Worm (Caenorhabditis elegans) whole organism, L3 larva: ENCODE results near the gene msp-78.

Source experiments
- ama-1 ChIP-seq: fragments of 150-350 bp; optimal IDR thresholded peaks from 2 replicates; lab custom pipeline; 2018
- ceh-28 ChIP-seq: fragments of 150-350 bp; optimal IDR thresholded peaks from 2 replicates; lab custom pipeline; 2014; ENCODE audit warnings: missing biosample characterization, missing genetic modification reagents, missing genetic modification characterization
- ceh-82 ChIP-seq: fragments of 150-350 bp; optimal IDR thresholded peaks from 2 replicates; lab custom pipeline; 2014; ENCODE audit warnings: missing biosample characterization, missing genetic modification characterization
- ceh-9 ChIP-seq: sonication (generic microtip); optimal IDR thresholded peaks from 2 replicates; lab custom pipeline; 2018; ENCODE audit warnings: missing biosample characterization, missing genetic modification characterization
- daf-12 ChIP-seq: fragments of 150-350 bp; optimal IDR thresholded peaks from 2 replicates; lab custom pipeline; 2014; ENCODE audit warnings: missing biosample characterization, missing genetic modification reagents, missing genetic modification characterization
- elt-1 ChIP-seq: fragments of 150-350 bp; optimal IDR thresholded peaks from 2 replicates; lab custom pipeline; 2014; ENCODE audit warnings: missing biosample characterization, missing genetic modification characterization
- elt-2 ChIP-seq: sonication (generic microtip); optimal IDR thresholded peaks from 2 replicates; lab custom pipeline; 2016; ENCODE audit warnings: missing genetic modification reagents, mild to moderate bottlenecking, missing genetic modification characterization, missing compliant biosample characterization
- elt-3 ChIP-seq, 3 experiments: fragments of 150-350 bp in 1 of 3; sonication (generic microtip) in 2 of 3; optimal IDR thresholded peaks; 2 replicates in 2 of 3; 4 replicates in 1 of 3; lab custom pipeline; 2014 to 2017; ENCODE audit warnings: missing biosample characterization in 3 of 3, missing genetic modification characterization in 3 of 3
- eor-1 ChIP-seq, 2 experiments: fragments of 150-350 bp; optimal IDR thresholded peaks; 2 replicates each; lab custom pipeline; 2014 to 2018; ENCODE audit warnings: missing biosample characterization in 2 of 2, missing genetic modification characterization in 2 of 2
- fkh-10 ChIP-seq: sonication (generic microtip); optimal IDR thresholded peaks from 2 replicates; lab custom pipeline; 2017; ENCODE audit warnings: missing biosample characterization, missing genetic modification reagents, missing genetic modification characterization
- fkh-2 ChIP-seq: fragments of 150-350 bp; optimal IDR thresholded peaks from 2 replicates; lab custom pipeline; 2014; ENCODE audit warnings: missing biosample characterization, missing genetic modification reagents, missing genetic modification characterization
- hmg-11 ChIP-seq: sonication (generic microtip); optimal IDR thresholded peaks from 2 replicates; lab custom pipeline; 2016; ENCODE audit warnings: missing genetic modification characterization, missing compliant biosample characterization
- jun-1 ChIP-seq: fragments of 150-350 bp; optimal IDR thresholded peaks from 2 replicates; lab custom pipeline; 2014; ENCODE audit warnings: missing biosample characterization, missing genetic modification reagents, missing genetic modification characterization
- lin-15B ChIP-seq: fragments of 150-350 bp; optimal IDR thresholded peaks from 2 replicates; lab custom pipeline; 2014; ENCODE audit warnings: missing biosample characterization, missing genetic modification characterization
- lsy-12 ChIP-seq: sonication (generic microtip); optimal IDR thresholded peaks from 2 replicates; lab custom pipeline; 2016; ENCODE audit warnings: mild to moderate bottlenecking, missing genetic modification characterization, missing compliant biosample characterization
- mml-1 ChIP-seq: fragments of 150-350 bp; sonication (generic microtip); optimal IDR thresholded peaks from 3 replicates; lab custom pipeline; 2014; ENCODE audit warnings: missing biosample characterization, missing genetic modification characterization
- nfya-1 ChIP-seq: sonication (generic microtip); optimal IDR thresholded peaks from 2 replicates; lab custom pipeline; 2017; ENCODE audit warnings: missing genetic modification characterization, mild to moderate bottlenecking, missing compliant biosample characterization, antibody characterized with exemption, moderate library complexity; ENCODE audit not compliant: insufficient read depth
- nhr-11 ChIP-seq: fragments of 150-350 bp; optimal IDR thresholded peaks from 2 replicates; lab custom pipeline; 2014; ENCODE audit warnings: missing biosample characterization, missing genetic modification characterization
- nhr-12 ChIP-seq: fragments of 150-350 bp; optimal IDR thresholded peaks from 2 replicates; lab custom pipeline; 2014; ENCODE audit warnings: missing biosample characterization, missing genetic modification characterization
- nhr-237 ChIP-seq: fragments of 150-350 bp; optimal IDR thresholded peaks from 2 replicates; lab custom pipeline; 2014; ENCODE audit warnings: missing biosample characterization, missing genetic modification characterization
- nhr-25 ChIP-seq: sonication (generic microtip); optimal IDR thresholded peaks from 2 replicates; lab custom pipeline; 2017; ENCODE audit warnings: missing biosample characterization, missing genetic modification characterization
- nhr-43 ChIP-seq: sonication (generic microtip); optimal IDR thresholded peaks from 2 replicates; lab custom pipeline; 2016; ENCODE audit warnings: mild to moderate bottlenecking, missing genetic modification characterization, missing compliant biosample characterization; ENCODE audit not compliant: poor library complexity, severe bottlenecking
- nhr-76 ChIP-seq: fragments of 150-350 bp; sonication (generic microtip); optimal IDR thresholded peaks from 5 replicates; lab custom pipeline; 2014; ENCODE audit warnings: missing biosample characterization, missing genetic modification characterization
- nhr-77 ChIP-seq: fragments of 150-350 bp; optimal IDR thresholded peaks from 2 replicates; lab custom pipeline; 2014; ENCODE audit warnings: missing biosample characterization, missing genetic modification characterization
- pha-4 ChIP-seq: fragments of 150-350 bp; optimal IDR thresholded peaks from 2 replicates; lab custom pipeline; 2014; ENCODE audit warnings: missing biosample characterization, missing genetic modification reagents, missing genetic modification characterization
- pqm-1 ChIP-seq: fragments of 150-350 bp; optimal IDR thresholded peaks from 2 replicates; lab custom pipeline; 2017; ENCODE audit warnings: missing biosample characterization, missing genetic modification characterization, inconsistent platforms
- sea-2 ChIP-seq: fragments of 150-350 bp; sonication (generic microtip); optimal IDR thresholded peaks from 4 replicates; lab custom pipeline; 2014; ENCODE audit warnings: missing biosample characterization, missing genetic modification reagents, missing genetic modification characterization
- skn-1 ChIP-seq: fragments of 150-350 bp; optimal IDR thresholded peaks from 2 replicates; lab custom pipeline; 2014; ENCODE audit warnings: missing biosample characterization, missing genetic modification characterization
- snpc-4 ChIP-seq: fragments of 150-350 bp; optimal IDR thresholded peaks from 2 replicates; lab custom pipeline; 2014; ENCODE audit warnings: missing biosample characterization, missing genetic modification characterization
- ztf-11 ChIP-seq: fragments of 150-350 bp; optimal IDR thresholded peaks from 2 replicates; lab custom pipeline; 2014; ENCODE audit warnings: missing biosample characterization, missing genetic modification characterization

Gene msp-78

ce11 chrIV:9797304-9798003 lies 27.6 kb downstream of the msp-78 start, which contains the start of gene T13F2.2:
T13F2.2 (minus strand) TSS chrIV:9797354.
- TF ChIP-seq pqm-1 (tag; lab: Kevin White, UChicago) (peak; percentile 59), mml-1 (tag; lab: Kevin White, UChicago) (no peak), nhr-43 (tag; lab: Kevin White, UChicago) (peak; percentile 2), elt-2 (tag; lab: Kevin White, UChicago) (peak; percentile 69), nhr-76 (tag; lab: Kevin White, UChicago) (no peak), lin-15B (peak; percentile 20)

DNA sequence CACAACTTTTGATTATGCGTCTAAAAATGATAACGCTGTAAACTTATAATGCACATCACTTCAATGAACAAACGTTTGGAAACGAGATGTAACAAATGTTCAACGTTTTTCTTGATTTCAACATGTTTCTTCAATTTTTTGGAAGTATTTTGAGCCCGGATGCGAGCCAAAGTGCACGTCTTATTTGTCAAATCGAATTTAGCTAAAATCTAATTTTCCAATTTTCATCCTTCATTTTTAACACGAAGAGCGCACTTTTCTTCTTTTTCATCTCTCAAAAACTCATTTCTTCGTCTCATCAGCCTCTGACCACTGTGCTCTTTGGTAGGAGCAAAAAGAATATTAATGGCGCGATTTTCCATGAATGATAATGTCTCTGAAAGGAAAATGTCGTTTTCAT lies 28.5 kb downstream of the msp-78 start:
- TF ChIP-seq fkh-10 (GFP tag; lab: Kevin White, UChicago) (no peak), nhr-237 (tag; lab: Kevin White, UChicago) (no peak), ceh-28 (tag; lab: Kevin White, UChicago) (no peak), snpc-4 (tag; lab: Kevin White, UChicago) (no peak), elt-3 (tag; optimal IDR thresholded peaks at IDR 0.05; lab: Kevin White, UChicago) (no peak), elt-2 (tag; lab: Kevin White, UChicago) (peak; percentile 23), sea-2 (GFP tag; lab: Kevin White, UChicago) (no peak), jun-1 (tag; lab: Kevin White, UChicago) (no peak)

- no peak for TF ChIP-seq ceh-9
Observed at ce11 chrIV:9799129-9799528, 29.3 kb downstream of the msp-78 start, which contains the start of gene fat-4. fat-4 (plus strand) TSS chrIV:9799429.

- TF ChIP-seq nhr-11 (tag; lab: Kevin White, UChicago) = no peak
- peak; percentile 72 for TF ChIP-seq elt-2 (tag; lab: Kevin White, UChicago)
- TF ChIP-seq pha-4 = peak; percentile 61
- TF ChIP-seq hmg-11 (tag; lab: Kevin White, UChicago) = no peak
- peak; percentile 32 for TF ChIP-seq pqm-1 (tag; lab: Kevin White, UChicago)
- no peak for TF ChIP-seq elt-1
- TF ChIP-seq fkh-2 (tag; lab: Kevin White, UChicago) = no peak
Observed at ce11 chrIV:9799664-9800063, 29.8 kb downstream of the msp-78 start.

ce11 chrIV:9801418-9801817 lies 31.6 kb downstream of the msp-78 start:
- TF ChIP-seq skn-1 (tag; lab: Kevin White, UChicago) (no peak), pqm-1 (tag; lab: Kevin White, UChicago) (peak; percentile 99), fkh-10 (GFP tag; lab: Kevin White, UChicago) (no peak), nhr-11 (tag; lab: Kevin White, UChicago) (no peak), elt-2 (tag; lab: Kevin White, UChicago) (peak; percentile 98), elt-3 (tag; optimal IDR thresholded peaks at IDR 0.05; lab: Kevin White, UChicago) (no peak), ama-1 (peak; percentile 56), elt-1 (no peak), jun-1 (tag; lab: Kevin White, UChicago) (peak; percentile 82), nhr-77 (no peak), pha-4 (peak; percentile 66)
- TF ChIP-seq, all 47 proteins: peak for 5

DNA sequence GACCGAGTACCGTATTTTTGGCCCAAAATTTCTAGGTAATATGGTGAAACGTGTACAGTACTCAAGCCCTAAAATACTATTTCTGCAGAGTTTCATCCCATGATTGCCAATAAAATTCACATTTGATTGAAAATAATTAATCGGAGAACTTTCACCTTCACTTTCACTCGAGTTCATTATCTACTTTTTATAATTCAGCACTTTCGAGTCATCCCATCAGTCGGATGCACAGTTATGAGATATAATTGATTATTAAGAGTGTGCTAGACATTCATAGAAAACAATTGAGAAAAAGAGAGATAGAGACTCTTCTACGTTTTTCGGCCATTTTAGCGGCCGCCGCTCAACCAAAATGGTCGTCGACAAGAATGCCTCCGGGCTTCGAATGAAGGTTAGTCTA lies 32.9 kb downstream of the msp-78 start, which contains the start of gene fat-3:
Gene fat-3 (plus strand): TSS at position 313 of the 400 bp plus-strand sequence.
- TF ChIP-seq elt-1 (no peak), ceh-82 (tag; lab: Kevin White, UChicago) (no peak), ama-1 (no peak), nfya-1 (tag; lab: Kevin White, UChicago) (no peak), eor-1 (tag; optimal IDR thresholded peaks at IDR 0.05; lab: Kevin White, UChicago) (no peak), nhr-43 (tag; lab: Kevin White, UChicago) (peak; percentile 15), daf-12 (tag; lab: Kevin White, UChicago) (no peak), skn-1 (tag; lab: Kevin White, UChicago) (peak; percentile 9), jun-1 (tag; lab: Kevin White, UChicago) (no peak), pqm-1 (tag; lab: Kevin White, UChicago) (peak; percentile 63), pha-4 (peak; percentile 19), fkh-10 (GFP tag; lab: Kevin White, UChicago) (no peak), nhr-12 (tag; lab: Kevin White, UChicago) (no peak), nhr-237 (tag; lab: Kevin White, UChicago) (no peak), mml-1 (tag; lab: Kevin White, UChicago) (no peak), snpc-4 (tag; lab: Kevin White, UChicago) (no peak), ceh-28 (tag; lab: Kevin White, UChicago) (peak; percentile 46), ztf-11 (no peak), elt-2 (tag; lab: Kevin White, UChicago) (peak; percentile 78), nhr-25 (no peak), lsy-12 (no peak)
